Worm (Caenorhabditis elegans) whole organism, late embryonic: ENCODE data around the gene srx-105.

ENCODE experiments used
- C08G9.2 ChIP-seq: sonication (generic microtip); optimal IDR thresholded peaks from 2 replicates; lab custom pipeline; 2016; ENCODE audit warnings: mild to moderate bottlenecking, missing genetic modification characterization, moderate library complexity, missing compliant biosample characterization
- F13H6.1 ChIP-seq: sonication (generic microtip); optimal IDR thresholded peaks from 2 replicates; lab custom pipeline; 2016; ENCODE audit warnings: missing genetic modification characterization, missing compliant biosample characterization
- ama-1 ChIP-seq: fragments of 150-350 bp; optimal IDR thresholded peaks from 2 replicates; lab custom pipeline; 2014
- ceh-24 ChIP-seq: sonication (generic microtip); optimal IDR thresholded peaks from 2 replicates; lab custom pipeline; 2016; ENCODE audit warnings: mild to moderate bottlenecking, missing genetic modification characterization, missing compliant biosample characterization
- ceh-31 ChIP-seq: sonication (generic microtip); optimal IDR thresholded peaks from 2 replicates; lab custom pipeline; 2016; ENCODE audit warnings: missing genetic modification characterization, missing compliant biosample characterization
- dmd-4 ChIP-seq: sonication (generic microtip); optimal IDR thresholded peaks from 2 replicates; lab custom pipeline; 2016; ENCODE audit warnings: borderline replicate concordance, missing genetic modification characterization, missing compliant biosample characterization
- elt-2 ChIP-seq: sonication (generic microtip); optimal IDR thresholded peaks from 2 replicates; lab custom pipeline; 2016; ENCODE audit warnings: missing genetic modification reagents, missing genetic modification characterization, missing compliant biosample characterization
- fax-1 ChIP-seq: sonication (generic microtip); optimal IDR thresholded peaks from 2 replicates; lab custom pipeline; 2016; ENCODE audit warnings: missing genotype, missing genetic modification characterization, missing compliant biosample characterization
- nfya-1 ChIP-seq: sonication (generic microtip); optimal IDR thresholded peaks from 2 replicates; lab custom pipeline; 2017; ENCODE audit warnings: missing genetic modification characterization, mild to moderate bottlenecking, missing compliant biosample characterization, antibody characterized with exemption, moderate library complexity
- nhr-11 ChIP-seq: fragments of 150-350 bp; optimal IDR thresholded peaks from 2 replicates; lab custom pipeline; 2014; ENCODE audit warnings: missing biosample characterization, missing genetic modification characterization
- pag-3 ChIP-seq: sonication (generic microtip); optimal IDR thresholded peaks from 2 replicates; lab custom pipeline; 2016; ENCODE audit warnings: missing compliant biosample characterization, missing genetic modification characterization, borderline replicate concordance
- pha-4 ChIP-seq: fragments of 150-350 bp; optimal IDR thresholded peaks from 2 replicates; lab custom pipeline; 2018; ENCODE audit warnings: missing biosample characterization, missing genetic modification reagents, missing genetic modification characterization
- unc-55 ChIP-seq: sonication (generic microtip); optimal IDR thresholded peaks from 2 replicates; lab custom pipeline; 2017; ENCODE audit warnings: missing biosample characterization, missing genetic modification reagents, missing genetic modification characterization
- unc-86 ChIP-seq: sonication (generic microtip); optimal IDR thresholded peaks from 2 replicates; lab custom pipeline; 2016; ENCODE audit warnings: missing genetic modification characterization, missing compliant biosample characterization

DNA sequence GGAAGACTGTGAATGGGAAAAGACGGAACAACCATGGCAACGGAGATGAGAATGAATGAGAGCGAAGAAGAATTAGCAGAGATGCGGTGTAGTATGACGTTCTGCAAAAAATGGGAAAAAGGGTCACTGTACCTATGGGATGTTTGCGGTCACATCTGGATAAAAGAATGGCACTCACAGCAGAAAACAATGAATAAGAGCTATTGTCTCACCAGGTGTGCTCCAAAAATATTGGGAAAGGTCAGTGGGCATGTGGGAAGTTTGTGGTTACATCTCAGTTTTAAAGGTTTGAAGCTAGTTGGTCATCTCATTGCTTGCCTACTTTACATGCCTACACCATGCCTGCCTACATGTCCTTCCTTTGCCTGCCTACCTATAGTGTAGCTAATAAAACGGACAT is 49.5 kb upstream of the srx-105 start, which contains the start of gene fbxb-91:
- TF ChIP-seq elt-2 (tag; lab: Kevin White, UChicago) (no peak), pag-3 (tag; lab: Kevin White, UChicago) (no peak), ama-1 (lab: Kevin White, UChicago) (no peak), nfya-1 (tag; lab: Kevin White, UChicago) (no peak), fax-1 (tag; lab: Kevin White, UChicago) (no peak), ceh-31 (tag; lab: Kevin White, UChicago) (no peak), unc-86 (no peak), pha-4 (no peak), unc-55 (no peak), C08G9.2 (no peak), F13H6.1 (tag; lab: Kevin White, UChicago) (no peak), ceh-24 (no peak), nhr-11 (tag; lab: Kevin White, UChicago) (no peak), dmd-4 (tag; lab: Kevin White, UChicago) (no peak)
